Fruit fly (Drosophila melanogaster): ENCODE results near the gene mtd.

DNA sequence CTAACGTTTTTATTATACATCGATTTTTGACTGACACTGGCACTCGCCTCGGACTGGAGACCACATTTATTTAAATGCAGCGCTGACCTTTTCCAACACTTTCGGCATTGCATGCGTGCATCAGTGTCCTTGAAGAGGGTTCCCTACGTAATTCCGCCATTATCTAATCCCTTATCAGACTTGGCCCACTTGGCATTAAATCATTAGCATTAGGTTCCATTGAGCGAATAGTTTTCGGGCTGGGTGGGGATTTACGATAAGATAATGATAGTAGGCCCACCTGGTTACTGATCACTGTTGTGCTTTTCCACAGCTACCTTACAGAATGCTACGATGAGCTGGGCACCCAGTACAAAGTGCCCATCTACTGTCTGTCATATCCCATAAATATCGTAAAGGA, 45.0 kb upstream of the mtd start:
- TF ChIP-seq CG17806 (tag; optimal IDR thresholded peaks at IDR 0.05) = no peak
- no peak for TF ChIP-seq EcR (GFP tag; optimal IDR thresholded peaks at IDR 0.05)
- TF ChIP-seq CG8301 (tag; optimal IDR thresholded peaks at IDR 0.05) = no peak
- TF ChIP-seq CG14655 (GFP tag; optimal IDR thresholded peaks at IDR 0.05) = no peak

All from whole organism, pupa.